Fruit fly (Drosophila melanogaster) whole organism, prepupa: ENCODE results near the gene CYLD.

Experiments used
- CG11294 ChIP-seq: fragments of 200-800 bp; sonication (Bioruptor generic); IDR thresholded peaks from 2 replicates; pipeline ENCODE4 v1.3.6; 2022; ENCODE audit warnings: missing biosample characterization, missing genetic modification characterization
- CG16779 ChIP-seq: fragments of 200-800 bp; sonication (Bioruptor generic); optimal IDR thresholded peaks from 3 replicates; lab custom pipeline; 2017; ENCODE audit warnings: missing biosample characterization, mild to moderate bottlenecking, missing genetic modification characterization
- Eip75B ChIP-seq: fragments of 200-800 bp; sonication (Bioruptor generic); optimal IDR thresholded peaks from 3 replicates; lab custom pipeline; 2016; ENCODE audit warnings: missing biosample characterization, missing genetic modification characterization
- Sox14 ChIP-seq: fragments of 200-800 bp; sonication (Bioruptor generic); optimal IDR thresholded peaks from 3 replicates; lab custom pipeline; 2016; ENCODE audit warnings: missing biosample characterization, missing genetic modification characterization
- vri ChIP-seq: fragments of 200-800 bp; sonication (Bioruptor generic); optimal IDR thresholded peaks from 3 replicates; lab custom pipeline; 2016; ENCODE audit warnings: missing biosample characterization, mild to moderate bottlenecking, missing genetic modification characterization

DNA sequence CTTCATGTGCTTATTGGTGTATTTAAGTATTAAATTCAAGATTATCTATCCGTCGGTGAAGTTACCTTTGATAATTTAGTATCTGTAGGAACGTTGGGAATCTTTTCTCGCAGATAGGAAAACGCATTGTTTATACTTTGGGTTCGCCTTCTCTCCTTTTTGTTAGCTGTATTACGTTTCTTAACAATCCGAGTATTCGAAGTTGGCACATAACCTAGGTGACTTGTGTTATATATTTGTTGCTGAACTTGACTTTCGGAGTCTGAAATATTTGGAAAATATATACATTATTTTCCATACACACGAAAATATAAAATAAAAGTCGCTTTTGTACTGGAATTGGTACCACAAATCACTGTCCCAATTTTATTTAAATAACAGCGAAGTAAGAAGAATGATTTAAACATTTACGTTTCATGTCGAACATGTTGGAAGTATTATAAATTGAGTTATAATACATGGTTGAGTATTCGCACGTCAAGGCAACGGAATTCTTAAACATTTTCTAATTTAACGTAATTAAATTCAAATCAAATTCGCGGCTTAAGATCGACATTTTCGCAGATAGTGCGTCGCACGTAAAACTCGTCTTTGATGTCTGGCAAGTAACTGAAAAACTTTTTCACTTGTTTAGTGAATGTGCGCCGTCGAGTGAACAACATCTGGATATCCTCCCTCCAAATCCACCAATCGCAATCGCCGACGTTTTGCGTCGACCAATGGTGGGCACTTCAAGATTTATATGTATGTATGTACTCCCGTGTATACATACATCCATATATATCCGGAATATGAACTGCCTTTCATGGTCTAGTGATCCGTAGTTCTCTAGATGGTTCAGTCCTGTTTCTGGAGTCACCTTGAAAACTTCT is 4.6 kb downstream of the CYLD start, which contains the start of gene Hand:
- TF ChIP-seq Eip75B (GFP tag; lab: Kevin White, UChicago) (no peak), vri (GFP tag; lab: Kevin White, UChicago) (no peak), CG16779 (no peak), CG11294 (GFP tag; lab: Robert Waterston, UW) (no peak), Sox14 (GFP tag; lab: Kevin White, UChicago) (no peak)
